Worm (Caenorhabditis elegans): Measurements from ENCODE around the gene dmd-8.

- TF ChIP-seq ces-1 (GFP tag; optimal IDR thresholded peaks at IDR 0.05) (no peak), nhr-76 (tag; optimal IDR thresholded peaks at IDR 0.05) (no peak), lsy-2 (tag; optimal IDR thresholded peaks at IDR 0.05) (no peak), mls-2 (tag; optimal IDR thresholded peaks at IDR 0.05) (no peak), nhr-12 (tag; optimal IDR thresholded peaks at IDR 0.05) (no peak), elt-3 (tag; optimal IDR thresholded peaks at IDR 0.05) (no peak), nhr-28 (tag; optimal IDR thresholded peaks at IDR 0.05) (no peak), cnd-1 (tag; optimal IDR thresholded peaks at IDR 0.05) (no peak), blmp-1 (tag; optimal IDR thresholded peaks at IDR 0.05) (no peak), pha-4 (tag; optimal IDR thresholded peaks at IDR 0.05) (no peak), mep-1 (tag; optimal IDR thresholded peaks at IDR 0.05) (no peak)
Measured at ce11 chrV:364650-365049, 28.4 kb upstream of the dmd-8 start, which contains the start of gene mltn-6.

Measured in whole organism, mixed stage, embryonic.